Fruit fly (Drosophila melanogaster) whole organism, embryonic: ENCODE data around the gene kel.
A peak's percentile ranks its signal among the peaks of the same experiment; 100 is the strongest.

Experiments used
- BEAF-32 ChIP-seq: fragments of 200-800 bp; sonication (Bioruptor generic); optimal IDR thresholded peaks from 3 replicates; lab custom pipeline; 2017; ENCODE audit warnings: missing biosample characterization, missing genetic modification characterization, mild to moderate bottlenecking, moderate library complexity, missing genetic modification reagents
- CG10209 ChIP-seq: fragments of 200-800 bp; sonication (Bioruptor generic); optimal IDR thresholded peaks from 3 replicates; lab custom pipeline; 2017; ENCODE audit warnings: missing biosample characterization, mild to moderate bottlenecking, missing genetic modification characterization, missing genetic modification reagents
- CG10431 ChIP-seq: fragments of 200-800 bp; sonication (Bioruptor generic); optimal IDR thresholded peaks from 3 replicates; lab custom pipeline; 2018; ENCODE audit warnings: missing biosample characterization, mild to moderate bottlenecking, missing genetic modification characterization
- CG11456 ChIP-seq: fragments of 200-800 bp; sonication (Bioruptor generic); IDR thresholded peaks from 3 replicates; pipeline ENCODE4 v1.3.6; 2022; ENCODE audit warnings: missing biosample characterization, missing genetic modification characterization
- CG12299 ChIP-seq: fragments of 200-800 bp; sonication (Bioruptor generic); optimal IDR thresholded peaks from 2 replicates; lab custom pipeline; 2018; ENCODE audit warnings: missing biosample characterization, mild to moderate bottlenecking, missing genetic modification characterization
- CG13424 ChIP-seq: fragments of 200-800 bp; sonication (Bioruptor generic); optimal IDR thresholded peaks from 2 replicates; lab custom pipeline; 2019; ENCODE audit warnings: missing biosample characterization, mild to moderate bottlenecking, missing genetic modification characterization, moderate library complexity
- CG2120 ChIP-seq: fragments of 200-800 bp; sonication (Bioruptor generic); optimal IDR thresholded peaks from 3 replicates; lab custom pipeline; 2016; ENCODE audit warnings: missing biosample characterization, missing genetic modification characterization
- CG30431 ChIP-seq: fragments of 200-800 bp; sonication (Bioruptor generic); optimal IDR thresholded peaks from 2 replicates; lab custom pipeline; 2017; ENCODE audit warnings: missing biosample characterization, missing genetic modification characterization
- CG34224 ChIP-seq: fragments of 200-800 bp; sonication (Bioruptor generic); IDR thresholded peaks from 3 replicates; pipeline ENCODE4 v1.3.6; 2022; ENCODE audit warnings: missing biosample characterization, missing genetic modification characterization; ENCODE audit not compliant: partially characterized antibody
- CG34422 ChIP-seq: fragments of 200-800 bp; sonication (Bioruptor generic); IDR thresholded peaks from 3 replicates; pipeline ENCODE4 v1.3.6; 2022; ENCODE audit warnings: missing biosample characterization, missing genetic modification characterization
- CG3847 ChIP-seq: fragments of 200-800 bp; sonication (Bioruptor generic); IDR thresholded peaks from 2 replicates; pipeline ENCODE4 v1.3.6; 2022; ENCODE audit warnings: missing biosample characterization, missing genetic modification characterization
- CG5953 ChIP-seq: fragments of 200-800 bp; sonication (Bioruptor generic); IDR thresholded peaks from 2 replicates; pipeline ENCODE4 v1.3.6; 2022; ENCODE audit warnings: missing biosample characterization, missing genetic modification characterization
- CG7839 ChIP-seq: fragments of 200-800 bp; sonication (Bioruptor generic); optimal IDR thresholded peaks from 3 replicates; lab custom pipeline; 2018; ENCODE audit warnings: missing biosample characterization, mild to moderate bottlenecking, missing genetic modification characterization, moderate library complexity
- CG8924 ChIP-seq: fragments of 200-800 bp; optimal IDR thresholded peaks from 3 replicates; lab custom pipeline; 2019; ENCODE audit warnings: missing biosample characterization, mild to moderate bottlenecking, missing genetic modification characterization, moderate library complexity
- CG9727 ChIP-seq: fragments of 200-800 bp; sonication (Bioruptor generic); optimal IDR thresholded peaks from 3 replicates; lab custom pipeline; 2017; ENCODE audit warnings: missing biosample characterization, mild to moderate bottlenecking, missing genetic modification characterization
- Dref ChIP-seq: fragments of 200-800 bp; sonication (Bioruptor generic); IDR thresholded peaks from 2 replicates; pipeline ENCODE4 v1.3.6; 2022; ENCODE audit warnings: missing biosample characterization, missing genetic modification characterization
- Fer1 ChIP-seq: fragments of 200-800 bp; sonication (Bioruptor generic); optimal IDR thresholded peaks from 2 replicates; lab custom pipeline; 2017; ENCODE audit warnings: missing biosample characterization, mild to moderate bottlenecking, missing genetic modification characterization
- Hand ChIP-seq: fragments of 200-800 bp; sonication (Bioruptor generic); optimal IDR thresholded peaks from 2 replicates; lab custom pipeline; 2017; ENCODE audit warnings: mild to moderate bottlenecking, missing biosample characterization, missing genetic modification reagents, missing genetic modification characterization
- Hmr ChIP-seq: fragments of 200-800 bp; sonication (Bioruptor generic); optimal IDR thresholded peaks from 3 replicates; lab custom pipeline; 2017; ENCODE audit warnings: mild to moderate bottlenecking, missing biosample characterization, missing genetic modification reagents, missing genetic modification characterization
- Mad ChIP-seq: fragments of 200-800 bp; sonication (Bioruptor generic); optimal IDR thresholded peaks from 2 replicates; lab custom pipeline; 2016; ENCODE audit warnings: missing biosample characterization, missing genetic modification characterization
- Max ChIP-seq: fragments of 200-800 bp; sonication (Bioruptor generic); optimal IDR thresholded peaks from 2 replicates; lab custom pipeline; 2016; ENCODE audit warnings: missing biosample characterization, mild to moderate bottlenecking, missing genetic modification characterization
- Mrtf ChIP-seq: fragments of 200-800 bp; sonication (Bioruptor generic); IDR thresholded peaks from 3 replicates; pipeline ENCODE4 v1.3.6; 2022; ENCODE audit warnings: missing biosample characterization, missing genetic modification characterization
- Poxn ChIP-seq: fragments of 200-800 bp; sonication (Bioruptor generic); IDR thresholded peaks from 2 replicates; pipeline ENCODE4 v1.3.6; 2022; ENCODE audit warnings: missing biosample characterization, missing genetic modification characterization
- Tbp ChIP-seq: fragments of >200 bp; optimal IDR thresholded peaks from 2 replicates; lab custom pipeline; 2018; ENCODE audit warnings: missing biosample characterization, missing genetic modification characterization
- Usf ChIP-seq: fragments of 200-800 bp; sonication (Bioruptor generic); optimal IDR thresholded peaks from 2 replicates; lab custom pipeline; 2017; ENCODE audit warnings: missing genotype, missing biosample characterization, missing genetic modification characterization
- amos ChIP-seq: fragments of 200-800 bp; sonication (Bioruptor generic); IDR thresholded peaks from 2 replicates; pipeline ENCODE4 v1.3.6; 2022; ENCODE audit warnings: missing biosample characterization, missing genetic modification characterization; ENCODE audit not compliant: partially characterized antibody
- bcd ChIP-seq: fragments of 200-800 bp; sonication (Bioruptor generic); optimal IDR thresholded peaks from 2 replicates; lab custom pipeline; 2017; ENCODE audit warnings: missing biosample characterization, mild to moderate bottlenecking, missing genetic modification characterization
- chif ChIP-seq, 2 experiments: fragments of 200-800 bp; sonication (Bioruptor generic); optimal IDR thresholded peaks; 3 replicates each; lab custom pipeline; 2016; ENCODE audit warnings: missing biosample characterization in 2 of 2, missing genetic modification characterization in 2 of 2
- crp ChIP-seq, 2 experiments: fragments of 200-800 bp; sonication (Bioruptor generic); optimal IDR thresholded peaks; 2 replicates in 1 of 2; 3 replicates in 1 of 2; lab custom pipeline; 2017; ENCODE audit warnings: missing biosample characterization in 2 of 2, missing genetic modification characterization in 2 of 2, mild to moderate bottlenecking in 1 of 2, moderate library complexity in 1 of 2
- dimm ChIP-seq: fragments of 200-800 bp; sonication (Bioruptor generic); IDR thresholded peaks from 2 replicates; pipeline ENCODE4 v1.3.6; 2022; ENCODE audit warnings: missing biosample characterization, missing genetic modification characterization
- esg ChIP-seq: fragments of 200-800 bp; sonication (Bioruptor generic); conservative IDR thresholded peaks from 2 replicates; pipeline ENCODE4 v1.3.6; 2022; ENCODE audit warnings: missing biosample characterization, missing genetic modification characterization
- ind ChIP-seq: fragments of 200-800 bp; sonication (Bioruptor generic); optimal IDR thresholded peaks from 3 replicates; lab custom pipeline; 2016; ENCODE audit warnings: missing biosample characterization, missing genetic modification characterization
- inv ChIP-seq: fragments of 200-800 bp; sonication (Bioruptor generic); IDR thresholded peaks from 2 replicates; pipeline ENCODE4 v1.3.6; 2022; ENCODE audit warnings: missing biosample characterization, missing genetic modification characterization; ENCODE audit not compliant: partially characterized antibody
- jing ChIP-seq: fragments of 200-800 bp; sonication (Bioruptor generic); optimal IDR thresholded peaks from 2 replicates; lab custom pipeline; 2018; ENCODE audit warnings: missing biosample characterization, mild to moderate bottlenecking, missing genetic modification characterization
- lbe ChIP-seq: fragments of 200-800 bp; sonication (Bioruptor generic); optimal IDR thresholded peaks from 2 replicates; lab custom pipeline; 2016; ENCODE audit warnings: missing biosample characterization, mild to moderate bottlenecking, missing genetic modification characterization
- lola ChIP-seq, 3 experiments: fragments of >200 bp in 2 of 3; fragments of 200-800 bp in 1 of 3; sonication (Bioruptor generic) in 1 of 3; optimal IDR thresholded peaks; 2 replicates each; lab custom pipeline; 2017 to 2019; ENCODE audit warnings: missing biosample characterization in 3 of 3, missing genetic modification characterization in 3 of 3, mild to moderate bottlenecking in 1 of 3, moderate library complexity in 1 of 3
- luna ChIP-seq: fragments of 200-800 bp; sonication (Bioruptor generic); optimal IDR thresholded peaks from 2 replicates; lab custom pipeline; 2016; ENCODE audit warnings: missing biosample characterization, missing genetic modification characterization
- maf-S ChIP-seq: fragments of 200-800 bp; sonication (Bioruptor generic); optimal IDR thresholded peaks from 2 replicates; lab custom pipeline; 2016; ENCODE audit warnings: missing biosample characterization, missing genetic modification characterization
- mirr ChIP-seq: fragments of 200-800 bp; sonication (Bioruptor generic); optimal IDR thresholded peaks from 3 replicates; lab custom pipeline; 2018; ENCODE audit warnings: missing biosample characterization, mild to moderate bottlenecking, missing genetic modification characterization
- mld ChIP-seq: fragments of 200-800 bp; sonication (Bioruptor generic); IDR thresholded peaks from 3 replicates; pipeline ENCODE4 v1.3.6; 2022; ENCODE audit warnings: missing biosample characterization, missing genetic modification characterization; ENCODE audit not compliant: partially characterized antibody
- p53 ChIP-seq: fragments of 200-800 bp; sonication (Bioruptor generic); optimal IDR thresholded peaks from 2 replicates; lab custom pipeline; 2016; ENCODE audit warnings: missing biosample characterization, missing genetic modification characterization
- ro ChIP-seq: fragments of 200-800 bp; sonication (Bioruptor generic); IDR thresholded peaks from 2 replicates; pipeline ENCODE4 v1.3.6; 2022; ENCODE audit warnings: missing biosample characterization, missing genetic modification characterization
- row ChIP-seq: fragments of 200-800 bp; sonication (Bioruptor generic); IDR thresholded peaks from 3 replicates; pipeline ENCODE4 v1.3.6; 2022; ENCODE audit warnings: missing biosample characterization, missing genetic modification characterization
- trh ChIP-seq: fragments of 200-800 bp; sonication (Bioruptor generic); optimal IDR thresholded peaks from 2 replicates; lab custom pipeline; 2016; ENCODE audit warnings: missing biosample characterization, missing genetic modification characterization
- tx ChIP-seq: fragments of 200-800 bp; sonication (Bioruptor generic); optimal IDR thresholded peaks from 2 replicates; lab custom pipeline; 2016; ENCODE audit warnings: missing biosample characterization, missing genetic modification characterization
- usp ChIP-seq: fragments of >200 bp; optimal IDR thresholded peaks from 2 replicates; lab custom pipeline; 2017; ENCODE audit warnings: missing biosample characterization, missing genetic modification characterization
- yki ChIP-seq: fragments of >200 bp; optimal IDR thresholded peaks from 3 replicates; lab custom pipeline; 2018
- zen2 ChIP-seq: fragments of 200-800 bp; sonication (Bioruptor generic); IDR thresholded peaks from 3 replicates; pipeline ENCODE4 v1.3.6; 2022; ENCODE audit warnings: missing biosample characterization, missing genetic modification characterization; ENCODE audit not compliant: partially characterized antibody

The kel gene

DNA sequence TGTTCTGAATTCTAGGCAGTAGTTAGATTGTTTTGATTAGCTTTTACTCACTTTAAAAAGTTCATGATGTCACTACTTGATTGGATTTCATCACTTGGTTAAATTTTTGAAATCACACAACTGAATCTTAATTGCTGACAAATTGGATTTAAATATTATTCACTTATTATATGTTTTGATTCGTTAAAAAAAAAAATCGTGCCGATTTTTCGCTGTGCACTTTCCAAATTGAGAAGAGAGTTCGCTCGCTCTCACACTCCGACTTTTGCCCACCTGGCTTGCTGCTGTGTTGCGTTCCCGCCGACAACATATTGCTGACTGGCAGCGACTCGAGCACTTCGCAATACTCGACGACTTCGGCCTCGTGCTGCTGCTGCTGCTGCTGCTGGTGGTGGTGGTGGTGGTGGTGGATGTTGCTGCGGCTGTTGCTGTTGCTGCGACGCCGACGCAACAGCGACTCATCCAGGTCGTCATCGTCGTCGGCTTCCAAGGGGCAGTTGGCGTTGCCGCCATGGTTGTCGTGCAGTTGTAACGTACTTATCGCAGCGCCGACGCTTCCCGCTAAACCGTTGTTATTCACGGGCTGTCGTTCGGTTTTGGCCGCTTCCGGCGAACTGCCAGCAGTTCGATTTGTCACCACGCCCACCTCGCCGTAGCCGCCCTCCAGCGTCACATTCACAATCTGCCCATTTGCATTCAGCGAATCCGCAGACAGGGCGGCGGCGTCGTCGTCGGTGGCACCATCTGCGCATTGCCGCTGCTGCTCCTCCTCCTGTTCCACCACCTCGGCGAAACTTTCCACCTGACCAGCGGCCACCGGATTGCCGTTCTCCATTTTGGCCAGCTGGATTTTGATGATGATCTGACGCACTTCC lies 3.8 kb upstream of the kel start (continued):
- TF ChIP-seq Poxn: no peak
- no peak for TF ChIP-seq luna
- TF ChIP-seq inv (GFP tag; lab: Robert Waterston, UW): no peak
- peak; percentile 62 for TF ChIP-seq CG10209 (GFP tag; lab: Kevin White, UChicago)
- no peak; the same call in 1 of the 2 replicates for TF ChIP-seq amos (GFP tag; lab: Robert Waterston, UW)
- no peak for TF ChIP-seq mld (GFP tag; lab: Robert Waterston, UW)
- no peak for TF ChIP-seq trh (GFP tag; lab: Kevin White, UChicago)
- no peak for TF ChIP-seq CG34224 (GFP tag; lab: Robert Waterston, UW)
- TF ChIP-seq CG2120 (GFP tag; lab: Kevin White, UChicago): peak; percentile 78
- TF ChIP-seq Mad (GFP tag; lab: Kevin White, UChicago): no peak
- TF ChIP-seq CG30431 (GFP tag; lab: Kevin White, UChicago): no peak
- no peak for TF ChIP-seq Tbp
- peak; percentile 38; the same call in 2 of the 3 replicates for TF ChIP-seq CG34422 (GFP tag; lab: Robert Waterston, UW)
- no peak for TF ChIP-seq p53 (GFP tag; lab: Kevin White, UChicago)
- TF ChIP-seq jing (GFP tag; lab: Kevin White, UChicago): peak; percentile 30
- peak; percentile 17 for TF ChIP-seq tx (GFP tag; lab: Kevin White, UChicago)
- TF ChIP-seq CG7839 (tag; lab: Kevin White, UChicago): peak; percentile 71
- TF ChIP-seq row (GFP tag; lab: Robert Waterston, UW): peak; percentile 73
- peak; percentile 70 for TF ChIP-seq Fer1 (GFP tag; lab: Kevin White, UChicago)
- peak; percentile 4 for TF ChIP-seq maf-S (GFP tag; lab: Kevin White, UChicago)
- TF ChIP-seq chif (GFP tag; optimal IDR thresholded peaks at IDR 0.05; lab: Kevin White, UChicago): peak; percentile 39 to 64
- TF ChIP-seq BEAF-32 (GFP tag; lab: Kevin White, UChicago): no peak
- peak; percentile 48 for TF ChIP-seq lbe (GFP tag; lab: Kevin White, UChicago)
- TF ChIP-seq bcd (GFP tag; lab: Kevin White, UChicago): peak; percentile 65
- TF ChIP-seq crp (GFP tag; optimal IDR thresholded peaks at IDR 0.05; lab: Kevin White, UChicago): peak in 1 of 2 experiments; percentile 21
- peak; percentile 72 for TF ChIP-seq CG8924 (tag; lab: Kevin White, UChicago)
- TF ChIP-seq lola (GFP tag; optimal IDR thresholded peaks at IDR 0.05; lab: Kevin White, UChicago): peak in 1 of 3 experiments; percentile 39
- TF ChIP-seq Mrtf (GFP tag; lab: Robert Waterston, UW): peak; percentile 61; the same call in 1 of the 3 replicates
- no peak for TF ChIP-seq dimm (GFP tag; lab: Robert Waterston, UW)
- TF ChIP-seq CG10431 (GFP tag; lab: Kevin White, UChicago): no peak
- TF ChIP-seq CG11456: no peak
- peak; percentile 26 for TF ChIP-seq Hand (GFP tag; lab: Kevin White, UChicago)
- no peak for TF ChIP-seq Usf (GFP tag; lab: Kevin White, UChicago)
- TF ChIP-seq CG3847: peak; percentile 40; the same call in 1 of the 2 replicates
- no peak; the same call in 1 of the 2 replicates for TF ChIP-seq esg (GFP tag; lab: Robert Waterston, UW)
- TF ChIP-seq CG13424 (tag; lab: Kevin White, UChicago): peak; percentile 69
- TF ChIP-seq ind (GFP tag; lab: Kevin White, UChicago): peak; percentile 70
- TF ChIP-seq mirr (GFP tag; lab: Kevin White, UChicago): peak; percentile 51
- no peak for TF ChIP-seq ro (GFP tag; lab: Robert Waterston, UW)
- TF ChIP-seq yki (lab: Kevin White, UChicago): no peak
- TF ChIP-seq CG5953 (GFP tag; lab: Robert Waterston, UW): 0 out of 2 replicates have a peak, but pooled peaks have one; percentile 12
- no peak for TF ChIP-seq usp (GFP tag; lab: Kevin White, UChicago)
- no peak for TF ChIP-seq CG12299 (tag; lab: Kevin White, UChicago)
- no peak for TF ChIP-seq Max (GFP tag; lab: Kevin White, UChicago)
- peak; percentile 62 for TF ChIP-seq Hmr
- no peak for TF ChIP-seq zen2 (GFP tag; lab: Robert Waterston, UW)
- peak; percentile 68 for TF ChIP-seq CG9727 (GFP tag; lab: Kevin White, UChicago)
- TF ChIP-seq Dref (GFP tag; lab: Robert Waterston, UW): no peak
